Worm (Caenorhabditis elegans): Measurements from ENCODE around the gene K07H8.7.

- TF ChIP-seq scrt-1 (GFP tag; IDR thresholded peaks at IDR 0.05) (no peak), hnd-1 (tag; optimal IDR thresholded peaks at IDR 0.05) (no peak), ama-1 (optimal IDR thresholded peaks at IDR 0.05) (no peak), hmbx-1 (tag; optimal IDR thresholded peaks at IDR 0.05) (no peak), hmg-4 (GFP tag; optimal IDR thresholded peaks at IDR 0.05) (no peak)
Measured at ce11 chrIV:8291232-8291631, 31.4 kb upstream of the K07H8.7 start, which contains the start of gene K07H8.2.
